Fruit fly (Drosophila melanogaster) whole organism, embryonic: ENCODE results near the gene eIF2gamma.

Experiments used
- CG10267 ChIP-seq: fragments of 200-800 bp; sonication (Bioruptor generic); optimal IDR thresholded peaks from 2 replicates; lab custom pipeline; 2018; ENCODE audit warnings: missing biosample characterization, mild to moderate bottlenecking, missing genetic modification characterization, moderate library complexity
- CG11696 ChIP-seq: fragments of 200-800 bp; sonication (Bioruptor generic); IDR thresholded peaks from 2 replicates; pipeline ENCODE4 v1.3.6; 2022; ENCODE audit warnings: missing biosample characterization, missing genetic modification characterization
- CG12219 ChIP-seq: fragments of 200-800 bp; sonication (Bioruptor generic); optimal IDR thresholded peaks from 3 replicates; lab custom pipeline; 2018; ENCODE audit warnings: missing biosample characterization, mild to moderate bottlenecking, missing genetic modification characterization
- CG1233 ChIP-seq: fragments of 200-800 bp; sonication (Bioruptor generic); optimal IDR thresholded peaks from 4 replicates; lab custom pipeline; 2018; ENCODE audit warnings: missing biosample characterization, mild to moderate bottlenecking, missing genetic modification characterization
- CG12942 ChIP-seq: fragments of 200-800 bp; sonication (Bioruptor generic); optimal IDR thresholded peaks from 3 replicates; lab custom pipeline; 2016; ENCODE audit warnings: missing biosample characterization, missing genetic modification characterization
- CG13287 ChIP-seq: fragments of 200-800 bp; sonication (Bioruptor generic); IDR thresholded peaks from 2 replicates; pipeline ENCODE4 v1.3.6; 2022; ENCODE audit warnings: missing biosample characterization, missing genetic modification characterization; ENCODE audit not compliant: partially characterized antibody
- CG14860 ChIP-seq: fragments of 200-800 bp; sonication (Bioruptor generic); IDR thresholded peaks from 3 replicates; pipeline ENCODE4 v1.3.6; 2022; ENCODE audit warnings: missing biosample characterization, missing genetic modification characterization; ENCODE audit not compliant: partially characterized antibody
- CG15073 ChIP-seq: fragments of 200-800 bp; sonication (Bioruptor generic); optimal IDR thresholded peaks from 2 replicates; lab custom pipeline; 2016; ENCODE audit warnings: missing biosample characterization, missing genetic modification characterization
- CG1603 ChIP-seq: fragments of 200-800 bp; sonication (Bioruptor generic); optimal IDR thresholded peaks from 2 replicates; lab custom pipeline; 2019; ENCODE audit warnings: missing biosample characterization, mild to moderate bottlenecking, missing genetic modification characterization, moderate library complexity
- CG16815 ChIP-seq: fragments of 200-800 bp; sonication (Bioruptor generic); optimal IDR thresholded peaks from 3 replicates; lab custom pipeline; 2017; ENCODE audit warnings: missing biosample characterization, mild to moderate bottlenecking, missing genetic modification characterization
- CG17361 ChIP-seq: fragments of 200-800 bp; sonication (Bioruptor generic); IDR thresholded peaks from 3 replicates; pipeline ENCODE4 v1.3.6; 2022; ENCODE audit warnings: missing biosample characterization, missing genetic modification characterization
- CG30403 ChIP-seq: fragments of 200-800 bp; sonication (Bioruptor generic); optimal IDR thresholded peaks from 3 replicates; lab custom pipeline; 2016; ENCODE audit warnings: missing biosample characterization, missing genetic modification characterization
- CG30431 ChIP-seq: fragments of 200-800 bp; sonication (Bioruptor generic); optimal IDR thresholded peaks from 2 replicates; lab custom pipeline; 2017; ENCODE audit warnings: missing biosample characterization, missing genetic modification characterization
- CG3407 ChIP-seq: fragments of 200-800 bp; sonication (Bioruptor generic); optimal IDR thresholded peaks from 2 replicates; lab custom pipeline; 2018; ENCODE audit warnings: missing biosample characterization, mild to moderate bottlenecking, missing genetic modification characterization
- CG34224 ChIP-seq: fragments of 200-800 bp; sonication (Bioruptor generic); IDR thresholded peaks from 3 replicates; pipeline ENCODE4 v1.3.6; 2022; ENCODE audit warnings: missing biosample characterization, missing genetic modification characterization; ENCODE audit not compliant: partially characterized antibody
- CG42726 ChIP-seq: fragments of 200-800 bp; sonication (Bioruptor generic); IDR thresholded peaks from 2 replicates; pipeline ENCODE4 v1.3.6; 2022; ENCODE audit warnings: missing biosample characterization, missing genetic modification characterization; ENCODE audit not compliant: partially characterized antibody
- CG4282 ChIP-seq: fragments of 200-800 bp; sonication (Bioruptor generic); optimal IDR thresholded peaks from 2 replicates; lab custom pipeline; 2016; ENCODE audit warnings: missing biosample characterization, missing genetic modification characterization
- CG4424 ChIP-seq: fragments of 200-800 bp; sonication (Bioruptor generic); optimal IDR thresholded peaks from 3 replicates; lab custom pipeline; 2016; ENCODE audit warnings: missing biosample characterization, missing genetic modification characterization
- CG7372 ChIP-seq: fragments of 200-800 bp; sonication (Bioruptor generic); IDR thresholded peaks from 2 replicates; pipeline ENCODE4 v1.3.6; 2022; ENCODE audit warnings: missing biosample characterization, missing genetic modification characterization
- CG7745 ChIP-seq: fragments of 200-800 bp; sonication (Bioruptor generic); optimal IDR thresholded peaks from 2 replicates; lab custom pipeline; 2018; ENCODE audit warnings: missing biosample characterization, mild to moderate bottlenecking, missing genetic modification characterization, moderate library complexity
- CG7786 ChIP-seq: fragments of 200-800 bp; sonication (Bioruptor generic); optimal IDR thresholded peaks from 2 replicates; lab custom pipeline; 2016; ENCODE audit warnings: missing biosample characterization, missing genetic modification characterization
- CG9215 ChIP-seq: fragments of 200-800 bp; sonication (Bioruptor generic); IDR thresholded peaks from 2 replicates; pipeline ENCODE4 v1.3.6; 2022; ENCODE audit warnings: missing biosample characterization, missing genetic modification characterization
- CG9817 ChIP-seq: fragments of 200-800 bp; sonication (Bioruptor generic); optimal IDR thresholded peaks from 2 replicates; lab custom pipeline; 2018; ENCODE audit warnings: missing biosample characterization, mild to moderate bottlenecking, missing genetic modification characterization, moderate library complexity
- CG9876 ChIP-seq: fragments of 200-800 bp; sonication (Bioruptor generic); optimal IDR thresholded peaks from 2 replicates; lab custom pipeline; 2016; ENCODE audit warnings: missing biosample characterization, missing genetic modification characterization
- D19A ChIP-seq: fragments of 200-800 bp; optimal IDR thresholded peaks from 3 replicates; lab custom pipeline; 2019; ENCODE audit warnings: missing biosample characterization, mild to moderate bottlenecking, missing genetic modification characterization, moderate library complexity
- Doc2 ChIP-seq: fragments of 200-800 bp; sonication (Bioruptor generic); IDR thresholded peaks from 2 replicates; pipeline ENCODE4 v1.3.6; 2022; ENCODE audit warnings: missing biosample characterization, missing genetic modification characterization
- Doc3 ChIP-seq: fragments of 200-800 bp; sonication (Bioruptor generic); IDR thresholded peaks from 3 replicates; pipeline ENCODE4 v1.3.6; 2022; ENCODE audit warnings: missing biosample characterization, missing genetic modification characterization; ENCODE audit not compliant: partially characterized antibody
- GATAe ChIP-seq: fragments of 200-800 bp; sonication (Bioruptor generic); conservative IDR thresholded peaks from 2 replicates; pipeline ENCODE4 v1.3.6; 2022; ENCODE audit warnings: missing biosample characterization, missing genetic modification characterization
- Gsc ChIP-seq: fragments of 200-800 bp; sonication (Bioruptor generic); IDR thresholded peaks from 2 replicates; pipeline ENCODE4 v1.3.6; 2022; ENCODE audit warnings: missing biosample characterization, missing genetic modification characterization
- H2.0 ChIP-seq: fragments of 200-800 bp; sonication (Bioruptor generic); IDR thresholded peaks from 2 replicates; pipeline ENCODE4 v1.3.6; 2022; ENCODE audit warnings: missing biosample characterization, missing genetic modification characterization
- HHEX ChIP-seq: fragments of 200-800 bp; sonication (Bioruptor generic); optimal IDR thresholded peaks from 3 replicates; lab custom pipeline; 2017; ENCODE audit warnings: missing biosample characterization, mild to moderate bottlenecking, missing genetic modification characterization, missing genetic modification reagents
- Side ChIP-seq: fragments of 200-800 bp; sonication (Bioruptor generic); optimal IDR thresholded peaks from 2 replicates; lab custom pipeline; 2016; ENCODE audit warnings: missing biosample characterization, missing genetic modification characterization
- YL-1 ChIP-seq: fragments of 200-800 bp; sonication (Bioruptor generic); optimal IDR thresholded peaks from 3 replicates; lab custom pipeline; 2017; ENCODE audit warnings: missing biosample characterization, mild to moderate bottlenecking, missing genetic modification characterization
- ara ChIP-seq: fragments of 200-800 bp; sonication (Bioruptor generic); IDR thresholded peaks from 2 replicates; pipeline ENCODE4 v1.3.6; 2022; ENCODE audit warnings: missing biosample characterization, missing genetic modification characterization
- bcd ChIP-seq: fragments of 200-800 bp; sonication (Bioruptor generic); optimal IDR thresholded peaks from 2 replicates; lab custom pipeline; 2017; ENCODE audit warnings: missing biosample characterization, mild to moderate bottlenecking, missing genetic modification characterization
- bsh ChIP-seq, 2 experiments: fragments of 200-800 bp; sonication (Bioruptor generic); optimal IDR thresholded peaks; 2 replicates each; lab custom pipeline; 2017 to 2018; ENCODE audit warnings: mild to moderate bottlenecking in 2 of 2, missing biosample characterization in 2 of 2, missing genetic modification characterization in 2 of 2, moderate library complexity in 1 of 2
- btn ChIP-seq: fragments of 200-800 bp; sonication (Bioruptor generic); optimal IDR thresholded peaks from 2 replicates; lab custom pipeline; 2016; ENCODE audit warnings: missing biosample characterization, missing genetic modification characterization
- chn ChIP-seq: fragments of 200-800 bp; sonication (Bioruptor generic); optimal IDR thresholded peaks from 2 replicates; lab custom pipeline; 2016; ENCODE audit warnings: missing biosample characterization, missing genetic modification characterization
- jumu ChIP-seq: fragments of 200-800 bp; sonication (Bioruptor generic); optimal IDR thresholded peaks from 3 replicates; lab custom pipeline; 2016; ENCODE audit warnings: missing biosample characterization, missing genetic modification characterization
- kah ChIP-seq: fragments of 200-800 bp; sonication (Bioruptor generic); optimal IDR thresholded peaks from 2 replicates; lab custom pipeline; 2018; ENCODE audit warnings: missing biosample characterization, mild to moderate bottlenecking, missing genetic modification characterization
- lola ChIP-seq, 3 experiments: fragments of >200 bp in 2 of 3; fragments of 200-800 bp in 1 of 3; sonication (Bioruptor generic) in 1 of 3; optimal IDR thresholded peaks; 2 replicates each; lab custom pipeline; 2017 to 2019; ENCODE audit warnings: missing biosample characterization in 3 of 3, missing genetic modification characterization in 3 of 3, mild to moderate bottlenecking in 1 of 3, moderate library complexity in 1 of 3
- mld ChIP-seq: fragments of 200-800 bp; sonication (Bioruptor generic); IDR thresholded peaks from 3 replicates; pipeline ENCODE4 v1.3.6; 2022; ENCODE audit warnings: missing biosample characterization, missing genetic modification characterization; ENCODE audit not compliant: partially characterized antibody
- ttk ChIP-seq: fragments of 200-800 bp; sonication (Bioruptor generic); IDR thresholded peaks from 2 replicates; pipeline ENCODE4 v2.1.2; 2022; ENCODE audit warnings: missing biosample characterization, missing genetic modification characterization
- unc-4 ChIP-seq: fragments of 200-800 bp; sonication (Bioruptor generic); IDR thresholded peaks from 2 replicates; pipeline ENCODE4 v1.3.6; 2022; ENCODE audit warnings: missing biosample characterization, missing genetic modification characterization; ENCODE audit not compliant: partially characterized antibody
- yki ChIP-seq: fragments of >200 bp; optimal IDR thresholded peaks from 3 replicates; lab custom pipeline; 2018
- zen ChIP-seq: fragments of 200-800 bp; sonication (Bioruptor generic); optimal IDR thresholded peaks from 3 replicates; lab custom pipeline; 2018; ENCODE audit warnings: missing biosample characterization, mild to moderate bottlenecking, missing genetic modification characterization, moderate library complexity

The eIF2gamma gene

DNA sequence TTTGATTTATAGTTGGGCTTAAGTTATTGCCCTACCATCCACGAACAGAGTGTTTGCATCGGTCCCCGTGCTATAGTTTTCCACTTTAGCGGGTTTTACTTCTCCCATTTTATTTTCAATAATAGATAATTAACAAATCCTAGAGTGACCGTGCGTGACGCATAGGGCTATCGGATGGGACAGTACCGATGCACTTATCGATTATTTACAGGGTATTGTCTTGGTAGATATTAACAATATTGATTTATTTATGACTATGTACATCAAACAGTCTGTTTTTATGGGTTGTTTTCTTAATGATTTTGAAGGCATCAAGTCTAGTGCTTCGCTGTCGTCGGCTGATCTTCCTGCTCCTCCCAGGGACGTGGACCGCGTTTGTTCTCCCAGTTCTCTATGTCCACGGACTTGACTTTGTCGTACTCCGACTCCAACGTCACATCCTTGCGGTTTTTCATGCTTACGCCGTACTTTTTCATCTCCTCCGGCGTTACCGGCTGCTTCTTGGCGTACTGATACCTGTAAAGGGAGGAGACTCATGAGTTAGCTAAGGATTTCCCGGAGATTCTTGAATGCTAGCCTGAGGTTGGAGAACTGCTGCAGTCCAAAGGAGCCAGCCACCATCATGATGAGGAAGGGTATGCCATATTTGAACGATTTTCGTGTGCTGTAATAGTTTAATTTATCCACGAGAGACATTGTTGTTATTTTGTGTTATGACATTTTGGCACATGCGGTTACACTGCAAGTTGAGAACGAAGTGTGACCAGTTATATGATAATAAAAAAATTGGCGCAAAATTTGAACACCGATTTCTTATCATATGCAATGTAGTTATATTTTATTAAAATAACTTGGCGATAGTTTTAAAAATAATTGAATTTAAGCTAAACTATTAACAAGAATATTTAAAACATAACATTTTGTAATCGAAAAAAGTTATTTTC is 14.9 kb upstream of the eIF2gamma start, which contains the start of the genes MRG15 and Tm1 (continued):
- peak; percentile 70 for TF ChIP-seq Doc3 (GFP tag; lab: Robert Waterston, UW)
- TF ChIP-seq CG30431 (GFP tag; lab: Kevin White, UChicago): no peak
- peak; percentile 54 for TF ChIP-seq CG34224 (GFP tag; lab: Robert Waterston, UW)
- TF ChIP-seq mld: peak; percentile 43; the same call in 1 of the 3 replicates
- no peak for TF ChIP-seq CG1233 (GFP tag; lab: Kevin White, UChicago)

DNA sequence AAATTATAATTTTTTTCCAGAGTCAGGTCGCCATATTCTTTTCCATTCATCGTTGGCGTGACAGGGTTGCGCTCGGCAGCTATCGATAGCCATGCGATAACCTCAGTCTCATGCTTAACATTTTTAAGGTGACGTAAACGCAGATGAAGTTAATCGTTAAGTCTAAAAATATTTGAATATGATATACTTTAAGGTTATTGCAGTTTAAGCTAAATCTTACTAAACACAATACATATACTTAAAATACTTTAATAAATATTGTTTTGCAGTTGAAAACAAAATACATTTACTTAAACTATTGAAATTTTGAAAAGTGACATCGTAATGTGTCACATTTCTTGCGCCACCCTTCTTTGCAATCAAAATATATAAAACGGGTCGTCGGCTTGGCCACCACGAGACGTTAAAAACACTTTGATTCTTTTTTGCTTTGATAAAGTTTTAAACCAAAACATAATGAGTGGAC is 11.9 kb upstream of the eIF2gamma start, which contains the start of the genes Cp190 and CG4338:
TSS of gene Cp190 (minus strand) at position 84 of the 466 bp plus-strand sequence.
TSS of gene CG4338 (plus strand) at position 365 of the 466 bp plus-strand sequence.
- TF ChIP-seq CG7745: peak; percentile 80
- TF ChIP-seq CG4424: peak; percentile 98
- peak; percentile 99 for TF ChIP-seq CG17361
- peak; percentile 86 for TF ChIP-seq jumu (GFP tag; lab: Kevin White, UChicago)
- no peak for TF ChIP-seq yki
- TF ChIP-seq ara: peak; percentile 96
- peak; percentile 80 for TF ChIP-seq CG11696 (GFP tag; lab: Robert Waterston, UW)
- TF ChIP-seq CG1603 (tag; lab: Kevin White, UChicago): peak; percentile 92
- TF ChIP-seq YL-1 (GFP tag; lab: Kevin White, UChicago): peak; percentile 97
- TF ChIP-seq kah: peak; percentile 95
- peak; percentile 99 for TF ChIP-seq CG30403
- TF ChIP-seq CG7372 (GFP tag; lab: Robert Waterston, UW): peak; percentile 98
- peak; percentile 35 for TF ChIP-seq btn (GFP tag; lab: Kevin White, UChicago)
- peak; percentile 78 for TF ChIP-seq CG15073
- peak; percentile 95 for TF ChIP-seq chn (GFP tag; lab: Kevin White, UChicago)
- TF ChIP-seq CG9215 (GFP tag; lab: Robert Waterston, UW): peak; percentile 97
- TF ChIP-seq CG9876: peak; percentile 66
- no peak for TF ChIP-seq CG4282
- TF ChIP-seq H2.0 (GFP tag; lab: Robert Waterston, UW): peak; percentile 95
- peak; percentile 87 for TF ChIP-seq CG7786 (GFP tag; lab: Kevin White, UChicago)
- TF ChIP-seq GATAe: peak; percentile 80
- TF ChIP-seq CG16815: peak; percentile 97
- peak; percentile 98 for TF ChIP-seq zen (tag; lab: Kevin White, UChicago)
- peak; percentile 97 for TF ChIP-seq CG12942 (GFP tag; lab: Kevin White, UChicago)
- peak; percentile 96 for TF ChIP-seq CG3407
- peak; percentile 83 for TF ChIP-seq unc-4
- peak; percentile 97 for TF ChIP-seq CG12219 (GFP tag; lab: Kevin White, UChicago)
- TF ChIP-seq Gsc (GFP tag; lab: Robert Waterston, UW): peak; percentile 87; the same call in 1 of the 2 replicates
- peak; percentile 97 for TF ChIP-seq bcd (GFP tag; lab: Kevin White, UChicago)
- peak; percentile 87 to 98 for TF ChIP-seq bsh (GFP tag; optimal IDR thresholded peaks at IDR 0.05; lab: Kevin White, UChicago)
- peak; percentile 81 for TF ChIP-seq Doc2 (GFP tag; lab: Robert Waterston, UW)
- peak; percentile 80 for TF ChIP-seq CG13287
- peak; percentile 97 for TF ChIP-seq HHEX (GFP tag; lab: Kevin White, UChicago)
- TF ChIP-seq Side (GFP tag; lab: Kevin White, UChicago): peak; percentile 81
- peak; percentile 99 for TF ChIP-seq CG9817 (tag; lab: Kevin White, UChicago)
- TF ChIP-seq CG14860 (GFP tag; lab: Robert Waterston, UW): peak; percentile 61
- peak; percentile 96 for TF ChIP-seq ttk
- TF ChIP-seq D19A (tag; lab: Kevin White, UChicago): peak; percentile 96
- TF ChIP-seq CG10267: peak; percentile 96
- peak in 1 of 3 experiments; percentile 99 for TF ChIP-seq lola (GFP tag; optimal IDR thresholded peaks at IDR 0.05; lab: Kevin White, UChicago)
- peak; percentile 76 for TF ChIP-seq CG42726 (GFP tag; lab: Robert Waterston, UW)
